Worm (Caenorhabditis elegans) whole organism, L2 larva: ENCODE data around the gene F31E8.5.
A peak's percentile ranks its signal among the peaks of the same experiment; 100 is the strongest.

Source experiments
- F13H6.1 ChIP-seq: sonication (generic microtip); optimal IDR thresholded peaks from 2 replicates; lab custom pipeline; 2016; ENCODE audit warnings: missing genetic modification characterization, missing compliant biosample characterization
- R02D3.7 ChIP-seq: fragments of 150-350 bp; optimal IDR thresholded peaks from 2 replicates; lab custom pipeline; 2014; ENCODE audit warnings: missing biosample characterization, missing genetic modification characterization
- ceh-82 ChIP-seq: fragments of 150-350 bp; optimal IDR thresholded peaks from 2 replicates; lab custom pipeline; 2014; ENCODE audit warnings: missing biosample characterization, missing genetic modification characterization
- nhr-11 ChIP-seq: fragments of 150-350 bp; optimal IDR thresholded peaks from 2 replicates; lab custom pipeline; 2014; ENCODE audit warnings: missing biosample characterization, missing genetic modification characterization
- nhr-237 ChIP-seq: fragments of 150-350 bp; optimal IDR thresholded peaks from 2 replicates; lab custom pipeline; 2014; ENCODE audit warnings: missing biosample characterization, missing genetic modification characterization
- nhr-25 ChIP-seq: fragments of 150-350 bp; sonication (generic microtip); optimal IDR thresholded peaks from 3 replicates; lab custom pipeline; 2014; ENCODE audit warnings: missing biosample characterization, missing genetic modification characterization
- unc-55 ChIP-seq: fragments of 150-350 bp; sonication (generic microtip); optimal IDR thresholded peaks from 3 replicates; lab custom pipeline; 2014; ENCODE audit warnings: missing biosample characterization, missing genetic modification reagents, missing genetic modification characterization
- unc-62 ChIP-seq: fragments of 150-350 bp; optimal IDR thresholded peaks from 2 replicates; lab custom pipeline; 2014; ENCODE audit warnings: missing biosample characterization, missing genetic modification reagents, missing genetic modification characterization
- ztf-11 ChIP-seq: sonication (generic microtip); optimal IDR thresholded peaks from 2 replicates; lab custom pipeline; 2017; ENCODE audit warnings: missing biosample characterization, missing genetic modification characterization

ce11 chrII:6823912-6824311, 16.9 kb upstream of the F31E8.5 start:
- TF ChIP-seq nhr-11 (tag; lab: Kevin White, UChicago) (no peak), F13H6.1 (tag; lab: Kevin White, UChicago) (peak; percentile 75), unc-62 (GFP tag; lab: Kevin White, UChicago) (no peak), nhr-237 (tag; lab: Kevin White, UChicago) (no peak), nhr-25 (peak; percentile 52), R02D3.7 (tag; lab: Kevin White, UChicago) (no peak), unc-55 (peak; percentile 68), ceh-82 (tag; lab: Kevin White, UChicago) (no peak), ztf-11 (tag; lab: Kevin White, UChicago) (no peak)
